Worm (Caenorhabditis elegans) whole organism, late embryonic: ENCODE measurements around the gene C05B5.16.
A peak's percentile ranks its signal among the peaks of the same experiment; 100 is the strongest.

Experiments used
- C38D4.7 ChIP-seq: fragments of 200-800 bp; sonication (Bioruptor generic); optimal IDR thresholded peaks from 2 replicates; lab custom pipeline; 2018; ENCODE audit warnings: mild to moderate bottlenecking, missing genetic modification characterization, moderate library complexity, missing compliant biosample characterization
- K02D7.2 ChIP-seq: sonication (generic microtip); optimal IDR thresholded peaks from 2 replicates; lab custom pipeline; 2017; ENCODE audit warnings: mild to moderate bottlenecking, missing genetic modification characterization, missing compliant biosample characterization
- Y22D7AL.16 ChIP-seq: sonication (generic microtip); optimal IDR thresholded peaks from 2 replicates; lab custom pipeline; 2016; ENCODE audit warnings: missing genetic modification characterization, missing compliant biosample characterization
- ama-1 ChIP-seq: fragments of 150-350 bp; optimal IDR thresholded peaks from 2 replicates; lab custom pipeline; 2014
- ceh-18 ChIP-seq: sonication (generic microtip); optimal IDR thresholded peaks from 2 replicates; lab custom pipeline; 2016; ENCODE audit warnings: missing genetic modification characterization, missing compliant biosample characterization
- ceh-19 ChIP-seq: fragments of 200-800 bp; sonication (Bioruptor generic); optimal IDR thresholded peaks from 2 replicates; lab custom pipeline; 2018; ENCODE audit warnings: mild to moderate bottlenecking, missing genetic modification characterization, missing compliant biosample characterization
- ceh-2 ChIP-seq: sonication (generic microtip); optimal IDR thresholded peaks from 2 replicates; lab custom pipeline; 2016; ENCODE audit warnings: missing genotype, missing genetic modification characterization, missing compliant biosample characterization
- ceh-30 ChIP-seq: fragments of 150-350 bp; optimal IDR thresholded peaks from 2 replicates; lab custom pipeline; 2014; ENCODE audit warnings: missing biosample characterization, missing genetic modification characterization
- ceh-31 ChIP-seq: sonication (generic microtip); optimal IDR thresholded peaks from 2 replicates; lab custom pipeline; 2016; ENCODE audit warnings: missing genetic modification characterization, missing compliant biosample characterization
- ceh-45 ChIP-seq: fragments of 200-800 bp; sonication (Bioruptor generic); IDR thresholded peaks from 2 replicates; pipeline ENCODE4 v1.3.6; 2022; ENCODE audit warnings: missing genetic modification reagents, missing genetic modification characterization, missing compliant biosample characterization
- ceh-9 ChIP-seq: sonication (generic microtip); optimal IDR thresholded peaks from 2 replicates; lab custom pipeline; 2016; ENCODE audit warnings: mild to moderate bottlenecking, missing genetic modification characterization, inconsistent platforms, missing compliant biosample characterization
- elt-4 ChIP-seq: sonication (generic microtip); optimal IDR thresholded peaks from 2 replicates; lab custom pipeline; 2016; ENCODE audit warnings: missing genetic modification characterization, missing compliant biosample characterization
- ets-4 ChIP-seq: sonication (generic microtip); optimal IDR thresholded peaks from 2 replicates; lab custom pipeline; 2016; ENCODE audit warnings: missing genetic modification characterization, missing compliant biosample characterization
- eyg-1 ChIP-seq: sonication (generic microtip); optimal IDR thresholded peaks from 2 replicates; lab custom pipeline; 2016; ENCODE audit warnings: missing genotype, missing genetic modification characterization, missing compliant biosample characterization
- fax-1 ChIP-seq: sonication (generic microtip); optimal IDR thresholded peaks from 2 replicates; lab custom pipeline; 2016; ENCODE audit warnings: missing genotype, missing genetic modification characterization, missing compliant biosample characterization
- fkh-10 ChIP-seq: fragments of 150-350 bp; optimal IDR thresholded peaks from 2 replicates; lab custom pipeline; 2014; ENCODE audit warnings: missing biosample characterization, missing genetic modification reagents, missing genetic modification characterization
- hlh-13 ChIP-seq: fragments of 200-800 bp; sonication (Bioruptor generic); optimal IDR thresholded peaks from 2 replicates; lab custom pipeline; 2018; ENCODE audit warnings: mild to moderate bottlenecking, missing genetic modification characterization, missing compliant biosample characterization
- hlh-30 ChIP-seq: sonication (generic microtip); optimal IDR thresholded peaks from 2 replicates; lab custom pipeline; 2017; ENCODE audit warnings: antibody characterized with exemption, missing genetic modification characterization, missing compliant biosample characterization; ENCODE audit not compliant: insufficient read depth
- hlh-6 ChIP-seq: sonication (generic microtip); optimal IDR thresholded peaks from 2 replicates; lab custom pipeline; 2016; ENCODE audit warnings: missing genotype, missing genetic modification characterization, missing compliant biosample characterization
- nfya-1 ChIP-seq: sonication (generic microtip); optimal IDR thresholded peaks from 2 replicates; lab custom pipeline; 2017; ENCODE audit warnings: missing genetic modification characterization, mild to moderate bottlenecking, missing compliant biosample characterization, antibody characterized with exemption, moderate library complexity
- nhr-232 ChIP-seq: sonication (generic microtip); optimal IDR thresholded peaks from 2 replicates; lab custom pipeline; 2016; ENCODE audit warnings: missing genetic modification characterization, missing compliant biosample characterization
- npax-4 ChIP-seq: sonication (generic microtip); optimal IDR thresholded peaks from 2 replicates; lab custom pipeline; 2016; ENCODE audit warnings: missing genetic modification characterization, missing compliant biosample characterization
- odd-2 ChIP-seq: sonication (generic microtip); optimal IDR thresholded peaks from 2 replicates; lab custom pipeline; 2017; ENCODE audit warnings: antibody characterized with exemption, mild to moderate bottlenecking, missing genetic modification characterization, missing compliant biosample characterization
- pag-3 ChIP-seq: sonication (generic microtip); optimal IDR thresholded peaks from 2 replicates; lab custom pipeline; 2016; ENCODE audit warnings: missing compliant biosample characterization, missing genetic modification characterization, borderline replicate concordance
- pat-9 ChIP-seq: fragments of 200-800 bp; sonication (Bioruptor generic); optimal IDR thresholded peaks from 2 replicates; lab custom pipeline; 2018; ENCODE audit warnings: mild to moderate bottlenecking, missing genetic modification characterization, moderate library complexity, missing compliant biosample characterization
- ref-2 ChIP-seq: sonication (generic microtip); optimal IDR thresholded peaks from 2 replicates; lab custom pipeline; 2016; ENCODE audit warnings: missing genetic modification characterization, missing compliant biosample characterization
- rnt-1 ChIP-seq: sonication (generic microtip); optimal IDR thresholded peaks from 2 replicates; lab custom pipeline; 2016; ENCODE audit warnings: missing genetic modification characterization, missing compliant biosample characterization
- tbx-7 ChIP-seq: sonication (generic microtip); optimal IDR thresholded peaks from 2 replicates; lab custom pipeline; 2016; ENCODE audit warnings: missing genotype, missing genetic modification characterization, missing compliant biosample characterization
- ttx-3 ChIP-seq: sonication (generic microtip); optimal IDR thresholded peaks from 2 replicates; lab custom pipeline; 2016; ENCODE audit warnings: missing genetic modification reagents, missing genetic modification characterization, missing compliant biosample characterization
- unc-3 ChIP-seq, 2 experiments: fragments of 200-800 bp in 1 of 2; sonication (Bioruptor generic) in 1 of 2; sonication (generic microtip) in 1 of 2; conservative IDR thresholded peaks in 1 of 2; optimal IDR thresholded peaks in 1 of 2; 2 replicates each; pipeline versions ENCODE4 v1.3.6 to Lab custom; 2016 to 2022; ENCODE audit warnings: missing compliant biosample characterization in 2 of 2, missing genetic modification characterization in 2 of 2, missing genetic modification reagents in 1 of 2
- unc-42 ChIP-seq: sonication (generic microtip); optimal IDR thresholded peaks from 2 replicates; lab custom pipeline; 2016; ENCODE audit warnings: missing genotype, missing genetic modification characterization, missing compliant biosample characterization
- unc-86 ChIP-seq: sonication (generic microtip); optimal IDR thresholded peaks from 2 replicates; lab custom pipeline; 2016; ENCODE audit warnings: missing genetic modification characterization, missing compliant biosample characterization
- ztf-16 ChIP-seq: sonication (generic microtip); optimal IDR thresholded peaks from 2 replicates; lab custom pipeline; 2017; ENCODE audit warnings: missing genetic modification characterization, missing compliant biosample characterization

C05B5.16 gene

DNA sequence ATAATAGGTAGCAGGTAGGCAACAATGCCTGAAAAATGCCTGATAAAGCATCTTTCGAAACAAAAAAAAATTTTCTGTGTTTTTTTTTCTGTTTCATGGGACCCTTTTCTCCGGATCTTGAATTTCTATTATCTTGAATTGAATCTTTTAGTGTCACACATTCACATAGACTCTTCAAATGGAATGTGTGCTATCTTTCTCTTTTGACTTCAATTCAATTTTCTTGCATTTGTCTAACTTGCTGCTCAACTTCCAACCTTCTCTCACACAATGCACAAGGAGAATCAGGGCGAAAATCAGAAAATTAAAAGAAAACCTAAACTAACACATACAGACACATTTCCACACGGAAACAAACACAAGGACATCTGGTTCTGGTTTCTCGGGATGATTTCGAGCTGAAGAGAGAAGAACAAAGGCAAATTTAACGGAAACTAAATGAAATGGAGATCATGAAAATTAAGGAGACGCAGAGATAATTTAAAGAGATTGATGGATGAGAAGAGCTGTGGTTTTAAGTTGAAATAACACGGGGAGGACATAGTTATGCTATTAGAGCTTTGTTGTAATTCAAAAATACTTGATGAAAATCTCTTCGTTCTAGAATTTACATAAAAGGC, 39.9 kb upstream of the C05B5.16 start:
- TF ChIP-seq unc-42 (peak; percentile 36), pat-9 (tag; lab: Kevin White, UChicago) (no peak)

DNA sequence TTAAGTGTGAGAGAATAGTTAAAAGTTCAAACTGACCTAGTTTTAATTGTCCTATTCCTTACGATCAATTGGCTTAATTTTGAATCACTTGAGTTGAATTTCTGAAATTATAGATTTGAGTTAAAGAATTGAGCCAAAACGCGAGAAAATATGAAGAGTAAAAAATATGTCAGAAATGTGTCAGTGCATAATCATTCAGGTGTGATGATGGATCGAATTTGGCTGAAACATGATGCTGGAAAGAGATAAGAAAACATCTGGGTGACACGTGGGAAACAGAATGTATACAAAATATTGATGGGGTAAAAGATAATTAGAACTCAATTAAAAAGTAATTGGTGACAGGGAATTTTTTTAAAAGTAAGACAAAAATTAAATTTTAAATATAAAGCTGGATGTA, 38.5 kb upstream of the C05B5.16 start, which contains the start of gene R10E12.2:
Gene R10E12.2, minus strand, starts transcription at position 101 of the 400 bp plus-strand sequence.
- TF ChIP-seq unc-3 (GFP tag; conservative IDR thresholded peaks at IDR 0.05; lab: Robert Waterston, UW): no peak
- no peak for TF ChIP-seq unc-3 (tag; optimal IDR thresholded peaks at IDR 0.05; lab: Kevin White, UChicago)
- no peak for TF ChIP-seq ceh-30 (tag; lab: Kevin White, UChicago)
- no peak for TF ChIP-seq hlh-30 (tag; lab: Kevin White, UChicago)
- TF ChIP-seq fax-1 (tag; lab: Kevin White, UChicago): no peak
- no peak for TF ChIP-seq rnt-1 (tag; lab: Kevin White, UChicago)
- TF ChIP-seq ets-4: no peak
- TF ChIP-seq ref-2 (tag; lab: Kevin White, UChicago): no peak
- TF ChIP-seq elt-4 (tag; lab: Kevin White, UChicago): no peak
- no peak for TF ChIP-seq odd-2 (tag; lab: Kevin White, UChicago)
- TF ChIP-seq unc-86 (tag; lab: Kevin White, UChicago): no peak
- TF ChIP-seq eyg-1 (tag; lab: Kevin White, UChicago): no peak
- TF ChIP-seq pag-3 (tag; lab: Kevin White, UChicago): no peak
- no peak for TF ChIP-seq nfya-1 (tag; lab: Kevin White, UChicago)
- TF ChIP-seq ceh-9 (tag; lab: Kevin White, UChicago): no peak
- no peak for TF ChIP-seq fkh-10 (GFP tag; lab: Kevin White, UChicago)
- TF ChIP-seq ama-1 (lab: Kevin White, UChicago): no peak
- no peak for TF ChIP-seq ceh-19 (GFP tag; lab: Kevin White, UChicago)
- no peak for TF ChIP-seq ceh-45
- TF ChIP-seq, all 69 proteins: peak for 0

DNA sequence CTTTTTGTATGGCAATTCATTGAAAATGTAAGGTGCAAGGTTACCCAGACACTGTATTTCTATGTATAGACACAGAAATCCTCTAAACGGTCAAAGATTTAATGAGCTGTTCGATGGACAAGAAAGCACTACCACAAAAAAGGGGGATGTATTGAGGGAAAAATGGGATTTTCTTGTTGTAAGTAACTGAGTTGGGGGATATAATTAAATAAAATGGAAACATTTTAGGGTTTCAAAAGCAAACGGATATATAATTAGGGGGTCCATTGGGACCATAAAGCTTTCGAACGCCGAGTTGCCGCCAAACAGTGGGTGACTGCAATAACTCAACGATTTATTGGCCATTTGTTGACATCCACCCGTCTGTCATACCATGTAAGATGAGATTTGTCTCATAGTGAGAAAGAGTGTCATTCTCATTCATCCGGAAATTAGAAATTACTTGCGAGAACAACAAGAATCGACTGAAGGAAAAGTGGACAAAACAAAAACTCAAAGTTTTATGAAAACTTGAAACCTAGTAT, 30.1 kb upstream of the C05B5.16 start:
- TF ChIP-seq unc-42: peak; percentile 58
- TF ChIP-seq ceh-31 (tag; lab: Kevin White, UChicago): no peak

DNA sequence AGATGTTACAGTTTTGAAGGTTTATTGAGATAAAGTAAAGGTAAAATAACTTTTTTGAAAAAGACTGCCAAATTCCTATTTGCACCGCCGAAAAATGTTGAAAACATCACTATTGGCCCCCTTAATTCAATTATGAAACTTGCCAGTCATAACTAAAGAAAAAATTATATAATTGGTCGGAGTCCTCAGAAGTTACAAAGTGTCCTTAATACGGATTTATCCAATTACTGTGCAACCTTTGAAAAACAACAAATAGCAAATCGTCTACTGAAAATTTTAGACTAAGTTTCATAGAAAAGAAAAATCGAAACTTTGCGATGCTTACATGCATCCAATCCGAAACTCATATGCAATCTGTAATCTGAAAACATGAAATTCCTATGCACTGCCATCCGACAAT, 27.6 kb upstream of the C05B5.16 start:
- no peak for TF ChIP-seq npax-4
- no peak for TF ChIP-seq hlh-6 (tag; lab: Kevin White, UChicago)
- TF ChIP-seq ztf-16 (tag; lab: Kevin White, UChicago): no peak
- no peak for TF ChIP-seq unc-3 (GFP tag; conservative IDR thresholded peaks at IDR 0.05; lab: Robert Waterston, UW)
- no peak for TF ChIP-seq unc-3 (tag; optimal IDR thresholded peaks at IDR 0.05; lab: Kevin White, UChicago)
- TF ChIP-seq ceh-45: no peak
- TF ChIP-seq K02D7.2: no peak
- no peak for TF ChIP-seq rnt-1 (tag; lab: Kevin White, UChicago)
- no peak for TF ChIP-seq fax-1 (tag; lab: Kevin White, UChicago)
- TF ChIP-seq ceh-2 (tag; lab: Kevin White, UChicago): no peak

DNA sequence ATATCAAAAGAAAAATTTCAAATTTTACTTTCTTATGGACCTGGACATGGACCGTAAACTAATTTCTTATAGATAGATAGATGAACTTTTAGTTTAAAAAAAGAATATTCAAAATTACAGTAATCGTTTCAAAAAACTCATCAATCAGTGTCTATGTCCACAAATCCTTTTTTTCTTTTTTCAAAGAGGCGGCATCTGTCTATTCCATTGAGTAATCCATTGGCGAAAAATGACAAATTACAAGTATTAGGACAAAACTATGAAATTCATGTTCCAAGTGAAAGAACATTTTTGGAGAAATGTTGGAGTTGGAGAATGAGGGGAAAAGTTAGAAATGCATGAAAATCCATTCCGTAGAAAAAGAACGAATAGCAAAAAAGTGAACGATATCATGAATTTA, 26.7 kb upstream of the C05B5.16 start:
- TF ChIP-seq Y22D7AL.16 (tag; lab: Kevin White, UChicago) (no peak), ceh-18 (tag; lab: Kevin White, UChicago) (no peak), nhr-232 (tag; lab: Kevin White, UChicago) (no peak), nfya-1 (tag; lab: Kevin White, UChicago) (no peak), hlh-13 (GFP tag; lab: Kevin White, UChicago) (no peak), C38D4.7 (no peak), tbx-7 (tag; lab: Kevin White, UChicago) (no peak), ceh-30 (tag; lab: Kevin White, UChicago) (no peak), ref-2 (tag; lab: Kevin White, UChicago) (no peak), ttx-3 (no peak), hlh-30 (tag; lab: Kevin White, UChicago) (no peak)
